Fruit fly (Drosophila melanogaster) whole organism, embryonic: Measurements from ENCODE around the gene topi.

Source experiments
- Ada2b ChIP-seq: fragments of 200-800 bp; sonication (Bioruptor generic); IDR thresholded peaks from 2 replicates; pipeline ENCODE4 v1.3.6; 2022; ENCODE audit warnings: missing biosample characterization, missing genetic modification characterization
- BtbVII ChIP-seq: fragments of 200-800 bp; sonication (Bioruptor generic); optimal IDR thresholded peaks from 3 replicates; lab custom pipeline; 2017; ENCODE audit warnings: missing biosample characterization, mild to moderate bottlenecking, missing genetic modification characterization
- C15 ChIP-seq: fragments of 200-800 bp; sonication (Bioruptor generic); IDR thresholded peaks from 3 replicates; pipeline ENCODE4 v1.3.6; 2022; ENCODE audit warnings: missing biosample characterization, missing genetic modification characterization
- CG1024 ChIP-seq: fragments of 200-800 bp; sonication (Bioruptor generic); IDR thresholded peaks from 2 replicates; pipeline ENCODE4 v1.3.6; 2022; ENCODE audit warnings: missing biosample characterization, missing genetic modification characterization
- CG11085 ChIP-seq: fragments of 200-800 bp; sonication (Bioruptor generic); IDR thresholded peaks from 2 replicates; pipeline ENCODE4 v1.3.6; 2022; ENCODE audit warnings: missing biosample characterization, missing genetic modification characterization
- CG11696 ChIP-seq: fragments of 200-800 bp; sonication (Bioruptor generic); IDR thresholded peaks from 2 replicates; pipeline ENCODE4 v1.3.6; 2022; ENCODE audit warnings: missing biosample characterization, missing genetic modification characterization
- CG15479 ChIP-seq: fragments of 200-800 bp; sonication (Bioruptor generic); optimal IDR thresholded peaks from 3 replicates; lab custom pipeline; 2019; ENCODE audit warnings: missing biosample characterization, mild to moderate bottlenecking, missing genetic modification characterization, moderate library complexity
- CG17568 ChIP-seq: fragments of 200-800 bp; sonication (Bioruptor generic); optimal IDR thresholded peaks from 2 replicates; lab custom pipeline; 2018; ENCODE audit warnings: missing biosample characterization, mild to moderate bottlenecking, missing genetic modification characterization, moderate library complexity
- CG1832 ChIP-seq: fragments of 200-800 bp; sonication (Bioruptor generic); optimal IDR thresholded peaks from 2 replicates; lab custom pipeline; 2017; ENCODE audit warnings: missing biosample characterization, mild to moderate bottlenecking, missing genetic modification characterization, inconsistent platforms
- CG2678 ChIP-seq: fragments of 200-800 bp; sonication (Bioruptor generic); optimal IDR thresholded peaks from 3 replicates; lab custom pipeline; 2019; ENCODE audit warnings: missing biosample characterization, mild to moderate bottlenecking, missing genetic modification characterization, moderate library complexity
- CG2875 ChIP-seq: fragments of 200-800 bp; sonication (Bioruptor generic); optimal IDR thresholded peaks from 2 replicates; lab custom pipeline; 2017; ENCODE audit warnings: missing biosample characterization, mild to moderate bottlenecking, missing genetic modification characterization, missing genetic modification reagents
- CG31441 ChIP-seq: fragments of 200-800 bp; sonication (Bioruptor generic); IDR thresholded peaks from 2 replicates; pipeline ENCODE4 v1.3.6; 2022; ENCODE audit warnings: missing biosample characterization, missing genetic modification characterization
- CG4404 ChIP-seq: fragments of 200-800 bp; sonication (Bioruptor generic); IDR thresholded peaks from 2 replicates; pipeline ENCODE4 v1.3.6; 2022; ENCODE audit warnings: missing biosample characterization, missing genetic modification characterization
- CG6791 ChIP-seq: fragments of 200-800 bp; sonication (Bioruptor generic); IDR thresholded peaks from 3 replicates; pipeline ENCODE4 v1.3.6; 2022; ENCODE audit warnings: missing biosample characterization, missing genetic modification characterization; ENCODE audit not compliant: partially characterized antibody
- CG9876 ChIP-seq: fragments of 200-800 bp; sonication (Bioruptor generic); optimal IDR thresholded peaks from 2 replicates; lab custom pipeline; 2016; ENCODE audit warnings: missing biosample characterization, missing genetic modification characterization
- Deaf1 ChIP-seq: fragments of 200-800 bp; optimal IDR thresholded peaks from 3 replicates; lab custom pipeline; 2019; ENCODE audit warnings: missing biosample characterization, mild to moderate bottlenecking, missing genetic modification characterization, moderate library complexity
- Dek ChIP-seq: fragments of 200-800 bp; sonication (Bioruptor generic); optimal IDR thresholded peaks from 3 replicates; lab custom pipeline; 2019; ENCODE audit warnings: missing biosample characterization, mild to moderate bottlenecking, missing genetic modification characterization, moderate library complexity
- Dip2 ChIP-seq: fragments of 200-800 bp; sonication (Bioruptor generic); IDR thresholded peaks from 2 replicates; pipeline ENCODE4 v1.3.6; 2022; ENCODE audit warnings: missing biosample characterization, missing genetic modification characterization
- HmgD ChIP-seq: fragments of 200-800 bp; sonication (Bioruptor generic); optimal IDR thresholded peaks from 3 replicates; lab custom pipeline; 2016; ENCODE audit warnings: missing biosample characterization, missing genetic modification characterization
- Hr39 ChIP-seq: fragments of >200 bp; optimal IDR thresholded peaks from 2 replicates; lab custom pipeline; 2017
- Hr78 ChIP-seq, 2 experiments: fragments of 200-800 bp in 1 of 2; fragments of >200 bp in 1 of 2; sonication (Bioruptor generic) in 1 of 2; optimal IDR thresholded peaks; 2 replicates each; lab custom pipeline; 2017 to 2019; ENCODE audit warnings: missing biosample characterization in 2 of 2, missing genetic modification characterization in 2 of 2, mild to moderate bottlenecking in 1 of 2, moderate library complexity in 1 of 2
- Mrtf ChIP-seq: fragments of 200-800 bp; sonication (Bioruptor generic); IDR thresholded peaks from 3 replicates; pipeline ENCODE4 v1.3.6; 2022; ENCODE audit warnings: missing biosample characterization, missing genetic modification characterization
- NC2α ChIP-seq: fragments of 200-800 bp; sonication (Bioruptor generic); optimal IDR thresholded peaks from 2 replicates; lab custom pipeline; 2016; ENCODE audit warnings: missing biosample characterization, missing genetic modification characterization
- Optix ChIP-seq: fragments of 200-800 bp; sonication (Bioruptor generic); IDR thresholded peaks from 3 replicates; pipeline ENCODE4 v1.3.6; 2022; ENCODE audit warnings: missing biosample characterization, missing genetic modification characterization
- Rx ChIP-seq: fragments of 200-800 bp; sonication (Bioruptor generic); IDR thresholded peaks from 2 replicates; pipeline ENCODE4 v1.3.6; 2022; ENCODE audit warnings: missing biosample characterization, missing genetic modification characterization
- Side ChIP-seq: fragments of 200-800 bp; sonication (Bioruptor generic); optimal IDR thresholded peaks from 2 replicates; lab custom pipeline; 2016; ENCODE audit warnings: missing biosample characterization, missing genetic modification characterization
- Sin3A ChIP-seq: fragments of >200 bp; optimal IDR thresholded peaks from 2 replicates; lab custom pipeline; 2018
- TFAM ChIP-seq: fragments of 200-800 bp; sonication (Bioruptor generic); optimal IDR thresholded peaks from 2 replicates; lab custom pipeline; 2017; ENCODE audit warnings: missing biosample characterization, missing genetic modification characterization, inconsistent platforms
- abd-A ChIP-seq: fragments of 200-800 bp; sonication (Bioruptor generic); optimal IDR thresholded peaks from 3 replicates; lab custom pipeline; 2019; ENCODE audit warnings: missing biosample characterization, mild to moderate bottlenecking, missing genetic modification characterization, moderate library complexity
- ap ChIP-seq: fragments of 200-800 bp; sonication (Bioruptor generic); IDR thresholded peaks from 2 replicates; pipeline ENCODE4 v1.3.6; 2022; ENCODE audit warnings: missing biosample characterization, missing genetic modification characterization
- bigmax ChIP-seq: fragments of 200-800 bp; sonication (Bioruptor generic); optimal IDR thresholded peaks from 2 replicates; lab custom pipeline; 2018; ENCODE audit warnings: missing biosample characterization, mild to moderate bottlenecking, missing genetic modification characterization
- br ChIP-seq: fragments of >200 bp; optimal IDR thresholded peaks from 2 replicates; lab custom pipeline; 2017
- crc ChIP-seq: fragments of 200-800 bp; sonication (Bioruptor generic); optimal IDR thresholded peaks from 2 replicates; lab custom pipeline; 2016; ENCODE audit warnings: missing biosample characterization, missing genetic modification characterization
- cwo ChIP-seq: fragments of 200-800 bp; sonication (Bioruptor generic); optimal IDR thresholded peaks from 3 replicates; lab custom pipeline; 2017; ENCODE audit warnings: missing biosample characterization, missing genetic modification characterization, mild to moderate bottlenecking, moderate library complexity, missing genetic modification reagents
- dan ChIP-seq: fragments of 200-800 bp; sonication (Bioruptor generic); IDR thresholded peaks from 2 replicates; pipeline ENCODE4 v1.3.6; 2022; ENCODE audit warnings: missing biosample characterization, missing genetic modification characterization
- dati ChIP-seq: fragments of 200-800 bp; sonication (Bioruptor generic); IDR thresholded peaks from 2 replicates; pipeline ENCODE4 v1.3.6; 2022; ENCODE audit warnings: missing biosample characterization, missing genetic modification characterization
- emc ChIP-seq: fragments of 200-800 bp; sonication (Bioruptor generic); optimal IDR thresholded peaks from 2 replicates; lab custom pipeline; 2016; ENCODE audit warnings: missing biosample characterization, missing genetic modification characterization
- ewg ChIP-seq: fragments of 200-800 bp; sonication (Bioruptor generic); optimal IDR thresholded peaks from 3 replicates; lab custom pipeline; 2017; ENCODE audit warnings: mild to moderate bottlenecking, missing biosample characterization, missing genetic modification reagents, missing genetic modification characterization
- exex ChIP-seq: fragments of 200-800 bp; sonication (Bioruptor generic); optimal IDR thresholded peaks from 4 replicates; lab custom pipeline; 2018; ENCODE audit warnings: missing biosample characterization, mild to moderate bottlenecking, missing genetic modification characterization, moderate library complexity
- gcm ChIP-seq: fragments of 200-800 bp; sonication (Bioruptor generic); optimal IDR thresholded peaks from 2 replicates; lab custom pipeline; 2019; ENCODE audit warnings: missing biosample characterization, mild to moderate bottlenecking, missing genetic modification characterization, moderate library complexity
- gfzf ChIP-seq: fragments of 200-800 bp; sonication (Bioruptor generic); optimal IDR thresholded peaks from 2 replicates; lab custom pipeline; 2016; ENCODE audit warnings: missing biosample characterization, mild to moderate bottlenecking, missing genetic modification characterization, moderate library complexity
- hbn ChIP-seq: fragments of 200-800 bp; sonication (Bioruptor generic); IDR thresholded peaks from 2 replicates; pipeline ENCODE4 v1.3.6; 2022; ENCODE audit warnings: missing biosample characterization, missing genetic modification characterization; ENCODE audit not compliant: partially characterized antibody
- her ChIP-seq: fragments of 200-800 bp; sonication (Bioruptor generic); optimal IDR thresholded peaks from 2 replicates; lab custom pipeline; 2016; ENCODE audit warnings: missing biosample characterization, missing genetic modification characterization
- knrl ChIP-seq: fragments of 200-800 bp; sonication (Bioruptor generic); IDR thresholded peaks from 3 replicates; pipeline ENCODE4 v1.3.6; 2022; ENCODE audit warnings: missing biosample characterization, missing genetic modification characterization; ENCODE audit not compliant: partially characterized antibody
- lilli ChIP-seq: fragments of 200-800 bp; sonication (Bioruptor generic); optimal IDR thresholded peaks from 3 replicates; lab custom pipeline; 2016; ENCODE audit warnings: missing biosample characterization, missing genetic modification characterization
- oc ChIP-seq: fragments of 200-800 bp; sonication (Bioruptor generic); optimal IDR thresholded peaks from 2 replicates; lab custom pipeline; 2018; ENCODE audit warnings: missing biosample characterization, mild to moderate bottlenecking, missing genetic modification characterization, moderate library complexity
- salm ChIP-seq: fragments of 200-800 bp; sonication (Bioruptor generic); optimal IDR thresholded peaks from 2 replicates; lab custom pipeline; 2018; ENCODE audit warnings: missing biosample characterization, mild to moderate bottlenecking, missing genetic modification characterization
- tio ChIP-seq: fragments of 200-800 bp; sonication (Bioruptor generic); optimal IDR thresholded peaks from 2 replicates; lab custom pipeline; 2017; ENCODE audit warnings: missing biosample characterization, missing genetic modification characterization, inconsistent platforms
- tna ChIP-seq: fragments of 200-800 bp; sonication (Bioruptor generic); IDR thresholded peaks from 2 replicates; pipeline ENCODE4 v1.3.6; 2022; ENCODE audit warnings: missing biosample characterization, missing genetic modification characterization; ENCODE audit not compliant: partially characterized antibody
- trem ChIP-seq: fragments of 200-800 bp; optimal IDR thresholded peaks from 3 replicates; lab custom pipeline; 2019; ENCODE audit warnings: missing biosample characterization, mild to moderate bottlenecking, missing genetic modification characterization, moderate library complexity
- unpg ChIP-seq: fragments of 200-800 bp; sonication (Bioruptor generic); optimal IDR thresholded peaks from 3 replicates; lab custom pipeline; 2018; ENCODE audit warnings: missing biosample characterization, mild to moderate bottlenecking, missing genetic modification characterization, moderate library complexity

The topi gene

dm6 chr3R:9747272-9747874 is 27.5 kb upstream of the topi start, which contains the start of gene CG12948 (continued):
- TF ChIP-seq CG11085 (GFP tag; lab: Robert Waterston, UW) = no peak
- no peak for TF ChIP-seq tio (GFP tag; lab: Kevin White, UChicago)
- TF ChIP-seq Optix (GFP tag; lab: Robert Waterston, UW) = no peak
- peak; percentile 41 for TF ChIP-seq her
- no peak for TF ChIP-seq oc (tag; lab: Kevin White, UChicago)
- TF ChIP-seq dan (GFP tag; lab: Robert Waterston, UW) = no peak
- no peak for TF ChIP-seq abd-A
- TF ChIP-seq CG1024 (GFP tag; lab: Robert Waterston, UW) = no peak
- no peak for TF ChIP-seq Dip2 (GFP tag; lab: Robert Waterston, UW)
- TF ChIP-seq HmgD = peak; percentile 21
- TF ChIP-seq C15 (GFP tag; lab: Robert Waterston, UW) = no peak
- no peak for TF ChIP-seq emc (GFP tag; lab: Kevin White, UChicago)
- no peak for TF ChIP-seq exex (tag; lab: Kevin White, UChicago)
- no peak for TF ChIP-seq gcm (GFP tag; lab: Kevin White, UChicago)
- TF ChIP-seq CG1832 (GFP tag; lab: Kevin White, UChicago) = no peak
- no peak for TF ChIP-seq gfzf (GFP tag; lab: Kevin White, UChicago)
- no peak for TF ChIP-seq Mrtf
- no peak for TF ChIP-seq Dek (tag; lab: Kevin White, UChicago)
- no peak for TF ChIP-seq Deaf1 (tag; lab: Kevin White, UChicago)
- TF ChIP-seq trem (tag; lab: Kevin White, UChicago) = peak; percentile 56
- peak; percentile 46 for TF ChIP-seq CG15479 (GFP tag; lab: Kevin White, UChicago)
- no peak for TF ChIP-seq salm (tag; lab: Kevin White, UChicago)
- TF ChIP-seq CG11696 (GFP tag; lab: Robert Waterston, UW) = no peak
- TF ChIP-seq Hr39 (lab: Kevin White, UChicago) = no peak
- TF ChIP-seq Sin3A (lab: Kevin White, UChicago) = peak; percentile 55
- TF ChIP-seq ewg = no peak
- no peak; the same call in 1 of the 2 replicates for TF ChIP-seq CG31441
- peak; percentile 87; the same call in 2 of the 3 replicates for TF ChIP-seq knrl (GFP tag; lab: Robert Waterston, UW)
- no peak for TF ChIP-seq ap
- TF ChIP-seq crc = peak; percentile 29
- peak; percentile 32 for TF ChIP-seq BtbVII (GFP tag; lab: Kevin White, UChicago)
- TF ChIP-seq NC2α (GFP tag; lab: Kevin White, UChicago) = no peak
- TF ChIP-seq CG6791 (GFP tag; lab: Robert Waterston, UW) = peak; percentile 72
- no peak for TF ChIP-seq Rx (GFP tag; lab: Robert Waterston, UW)
- peak; percentile 72 for TF ChIP-seq lilli (GFP tag; lab: Kevin White, UChicago)
- TF ChIP-seq dati (GFP tag; lab: Robert Waterston, UW) = no peak
- TF ChIP-seq Side (GFP tag; lab: Kevin White, UChicago) = peak; percentile 19
- no peak for TF ChIP-seq unpg (GFP tag; lab: Kevin White, UChicago)
- TF ChIP-seq CG2875 (GFP tag; lab: Kevin White, UChicago) = peak; percentile 11
- TF ChIP-seq CG17568 (GFP tag; lab: Kevin White, UChicago) = no peak
- TF ChIP-seq tna (GFP tag; lab: Robert Waterston, UW) = peak; percentile 71
- no peak for TF ChIP-seq TFAM
- TF ChIP-seq br = no peak
- no peak for TF ChIP-seq Ada2b (GFP tag; lab: Robert Waterston, UW)
- no peak for TF ChIP-seq bigmax (GFP tag; lab: Kevin White, UChicago)
- TF ChIP-seq CG4404 (GFP tag; lab: Robert Waterston, UW) = 0 out of 2 replicates have a peak, but pooled peaks have one; percentile 28
- no peak for TF ChIP-seq Hr78 (GFP tag; optimal IDR thresholded peaks at IDR 0.05; lab: Kevin White, UChicago)
- peak; percentile 95 for TF ChIP-seq hbn (GFP tag; lab: Robert Waterston, UW)
- no peak for TF ChIP-seq cwo (GFP tag; lab: Kevin White, UChicago)
- TF ChIP-seq CG9876 = no peak
- TF ChIP-seq CG2678 (tag; lab: Kevin White, UChicago) = no peak
